Fruit fly (Drosophila melanogaster) whole organism, prepupa: ENCODE measurements around the gene CG5877.
A peak's percentile ranks its signal among the peaks of the same experiment; 100 is the strongest.

Experiments
- Blimp-1 ChIP-seq: fragments of 200-800 bp; sonication (Bioruptor generic); optimal IDR thresholded peaks from 3 replicates; lab custom pipeline; 2017; ENCODE audit warnings: missing biosample characterization, missing genetic modification characterization, mild to moderate bottlenecking, moderate library complexity, missing genetic modification reagents
- CG3032 ChIP-seq: fragments of 200-800 bp; optimal IDR thresholded peaks from 2 replicates; lab custom pipeline; 2019; ENCODE audit warnings: missing biosample characterization, mild to moderate bottlenecking, missing genetic modification characterization, moderate library complexity
- CG4318 ChIP-seq: fragments of 200-800 bp; sonication (Bioruptor generic); optimal IDR thresholded peaks from 3 replicates; lab custom pipeline; 2017; ENCODE audit warnings: missing biosample characterization, mild to moderate bottlenecking, missing genetic modification characterization
- CG6854 ChIP-seq: fragments of 200-800 bp; sonication (Bioruptor generic); optimal IDR thresholded peaks from 2 replicates; lab custom pipeline; 2017; ENCODE audit warnings: missing biosample characterization, mild to moderate bottlenecking, missing genetic modification characterization
- CG8119 ChIP-seq: fragments of 200-800 bp; sonication (Bioruptor generic); IDR thresholded peaks from 3 replicates; pipeline ENCODE4 v1.3.6; 2022; ENCODE audit warnings: missing biosample characterization, missing genetic modification characterization
- Ets96B ChIP-seq: fragments of 200-800 bp; optimal IDR thresholded peaks from 2 replicates; lab custom pipeline; 2019; ENCODE audit warnings: missing biosample characterization, mild to moderate bottlenecking, missing genetic modification characterization, moderate library complexity
- Gug ChIP-seq: fragments of 200-800 bp; sonication (Bioruptor generic); IDR thresholded peaks from 2 replicates; pipeline ENCODE4 v1.3.6; 2022; ENCODE audit warnings: missing biosample characterization, missing genetic modification characterization
- Lpt ChIP-seq: fragments of 200-800 bp; sonication (Bioruptor generic); optimal IDR thresholded peaks from 3 replicates; lab custom pipeline; 2016; ENCODE audit warnings: missing biosample characterization, missing genetic modification characterization
- Sox15 ChIP-seq: fragments of 200-800 bp; sonication (Bioruptor generic); optimal IDR thresholded peaks from 3 replicates; lab custom pipeline; 2016; ENCODE audit warnings: missing biosample characterization, missing genetic modification characterization
- eg ChIP-seq: fragments of 200-800 bp; sonication (Bioruptor generic); IDR thresholded peaks from 3 replicates; pipeline ENCODE4 v1.3.6; 2022; ENCODE audit warnings: missing biosample characterization, missing genetic modification characterization
- fd59A ChIP-seq: fragments of 200-800 bp; sonication (Bioruptor generic); optimal IDR thresholded peaks from 2 replicates; lab custom pipeline; 2017; ENCODE audit warnings: missing biosample characterization, mild to moderate bottlenecking, missing genetic modification characterization, missing genetic modification reagents
- lz ChIP-seq: fragments of 200-800 bp; sonication (Bioruptor generic); optimal IDR thresholded peaks from 3 replicates; lab custom pipeline; 2016; ENCODE audit warnings: missing biosample characterization, missing genetic modification characterization
- svp ChIP-seq: fragments of 200-800 bp; sonication (Bioruptor generic); peaks from one replicate; lab custom pipeline; 2016; ENCODE audit warnings: missing biosample characterization, missing genetic modification characterization

DNA sequence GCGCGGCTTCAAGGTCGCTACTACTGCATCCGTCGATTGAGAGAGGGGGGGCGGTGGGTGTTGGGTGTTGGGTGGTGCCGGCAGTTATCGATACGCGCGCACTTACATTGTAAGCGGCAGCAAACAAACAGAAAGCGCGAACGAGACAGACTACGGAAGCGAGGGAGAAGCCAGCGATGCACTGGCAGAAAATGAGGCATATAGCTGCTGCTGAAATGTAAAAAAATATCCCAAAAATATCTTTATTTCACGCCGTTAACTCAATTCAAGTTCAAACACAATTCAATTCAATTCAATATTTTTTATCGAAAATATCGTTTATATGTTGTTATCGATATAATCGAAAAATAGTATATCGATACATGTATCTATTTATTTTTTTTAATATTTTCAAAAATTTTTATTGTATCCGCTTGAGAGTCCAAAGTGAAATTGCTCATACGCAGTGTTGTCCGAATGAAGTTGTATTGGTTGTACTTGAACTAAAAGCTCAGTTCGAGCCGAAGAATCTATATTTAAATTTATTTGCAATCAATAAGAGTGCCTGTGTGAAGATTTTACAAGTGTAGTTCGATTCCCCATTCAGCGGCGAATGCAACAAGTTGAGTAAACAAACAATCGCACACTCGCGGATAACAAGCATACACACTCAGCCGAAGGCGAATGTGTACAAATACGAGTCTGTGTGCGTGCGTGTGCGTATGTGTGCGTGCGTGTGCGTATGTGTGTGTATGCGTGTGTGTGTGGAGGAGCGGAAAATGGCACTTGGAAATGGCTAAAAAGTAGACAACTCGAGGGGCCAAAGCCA is 19.4 kb downstream of the CG5877 start:
- TF ChIP-seq CG6854 (GFP tag; lab: Kevin White, UChicago), result no peak
- peak; percentile 64 for TF ChIP-seq CG4318
- TF ChIP-seq CG3032 (tag; lab: Kevin White, UChicago), result peak; percentile 45
- peak; percentile 76 for TF ChIP-seq svp
- TF ChIP-seq CG8119 (GFP tag; lab: Robert Waterston, UW), result peak; percentile 49; the same call in 1 of the 3 replicates
- TF ChIP-seq lz, result peak; percentile 58
- peak; percentile 25 for TF ChIP-seq Lpt (GFP tag; lab: Kevin White, UChicago)
- TF ChIP-seq fd59A (GFP tag; lab: Kevin White, UChicago), result peak; percentile 45
- peak; percentile 41 for TF ChIP-seq Blimp-1 (GFP tag; lab: Kevin White, UChicago)
- TF ChIP-seq Gug, result peak; percentile 52
- peak; percentile 60 for TF ChIP-seq Sox15 (GFP tag; lab: Kevin White, UChicago)
- TF ChIP-seq Ets96B (tag; lab: Kevin White, UChicago), result peak; percentile 47
- TF ChIP-seq eg (GFP tag; lab: Robert Waterston, UW), result peak; percentile 68
